Worm (Caenorhabditis elegans): ENCODE results near the gene C42C1.12.
"Not testable (repeated sequence)": the region's sequence is repeated elsewhere in the genome, so short reads cannot be mapped to it uniquely, and the experiment has no call there.

The C42C1.12 gene

DNA sequence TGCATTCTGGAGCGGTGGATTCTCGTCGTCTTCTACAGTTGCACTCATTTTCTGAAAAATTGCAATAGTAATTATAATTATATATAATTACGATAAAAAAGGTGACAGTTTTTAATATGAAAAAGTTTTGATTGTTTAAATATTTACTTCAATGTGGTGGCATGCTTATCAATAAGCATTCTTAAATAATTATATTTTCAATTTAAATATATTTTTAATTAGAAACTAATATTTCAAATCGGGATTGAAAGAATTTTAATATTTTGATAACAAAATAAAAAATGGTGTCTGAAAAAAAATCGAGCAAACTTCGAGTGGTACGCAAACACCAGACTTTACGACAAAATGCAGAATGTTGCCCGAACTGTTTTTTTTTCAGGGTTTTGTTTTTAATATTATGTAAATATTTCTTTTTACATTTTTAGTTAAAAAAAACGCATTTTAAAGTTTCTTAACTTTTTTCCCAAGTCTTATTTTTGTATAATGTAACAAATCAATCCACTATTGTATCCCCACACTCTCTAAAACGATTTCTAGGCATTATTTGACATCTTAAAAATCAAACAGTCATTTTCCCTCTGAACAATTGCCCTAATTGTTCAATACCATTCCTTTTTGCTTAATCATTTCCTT is at the start of gene C42C1.12, which contains the start of gene C42C1.19 (continued):
- no peak for TF ChIP-seq ama-1 (optimal IDR thresholded peaks at IDR 0.05)
- no peak for TF ChIP-seq nhr-20 (tag; optimal IDR thresholded peaks at IDR 0.05)
- peak; percentile 82 for TF ChIP-seq F16B12.6 (tag; optimal IDR thresholded peaks at IDR 0.05)
- no peak for TF ChIP-seq mdl-1 (tag; optimal IDR thresholded peaks at IDR 0.05)
- TF ChIP-seq egl-27 (tag; optimal IDR thresholded peaks at IDR 0.05): no peak
- TF ChIP-seq mef-2 (tag; optimal IDR thresholded peaks at IDR 0.05): no peak
- TF ChIP-seq blmp-1 (tag; optimal IDR thresholded peaks at IDR 0.05): peak; percentile 15
- no peak for TF ChIP-seq unc-98 (GFP tag; IDR thresholded peaks at IDR 0.05)
- TF ChIP-seq hpl-2 (GFP tag; optimal IDR thresholded peaks at IDR 0.05): no peak
- no peak for TF ChIP-seq sptf-1 (tag; optimal IDR thresholded peaks at IDR 0.05)
- TF ChIP-seq zip-4 (GFP tag; optimal IDR thresholded peaks at IDR 0.05): no peak
- TF ChIP-seq snpc-4 (tag; optimal IDR thresholded peaks at IDR 0.05): no peak
- TF ChIP-seq sox-4 (tag; optimal IDR thresholded peaks at IDR 0.05): no peak
- TF ChIP-seq tbx-2 (tag; optimal IDR thresholded peaks at IDR 0.05): no peak
- no peak for TF ChIP-seq ztf-11 (tag; optimal IDR thresholded peaks at IDR 0.05)
- no peak for TF ChIP-seq sup-37 (GFP tag; optimal IDR thresholded peaks at IDR 0.05)
- no peak for TF ChIP-seq alr-1 (tag; optimal IDR thresholded peaks at IDR 0.05; ENCODE audit: borderline replicate concordance)
- TF ChIP-seq mab-9 (GFP tag; IDR thresholded peaks at IDR 0.05): no peak
- TF ChIP-seq skn-1 (tag; optimal IDR thresholded peaks at IDR 0.05): no peak
- TF ChIP-seq fkh-10 (GFP tag; optimal IDR thresholded peaks at IDR 0.05): no peak
- no peak for TF ChIP-seq efl-3 (GFP tag; optimal IDR thresholded peaks at IDR 0.05)
- TF ChIP-seq nhr-28 (tag; optimal IDR thresholded peaks at IDR 0.05): no peak
- TF ChIP-seq lsy-2 (tag; optimal IDR thresholded peaks at IDR 0.05): peak; percentile 54 to 61
- TF ChIP-seq nhr-76 (tag; optimal IDR thresholded peaks at IDR 0.05): no peak
- TF ChIP-seq unc-130 (tag; optimal IDR thresholded peaks at IDR 0.05): no peak

DNA sequence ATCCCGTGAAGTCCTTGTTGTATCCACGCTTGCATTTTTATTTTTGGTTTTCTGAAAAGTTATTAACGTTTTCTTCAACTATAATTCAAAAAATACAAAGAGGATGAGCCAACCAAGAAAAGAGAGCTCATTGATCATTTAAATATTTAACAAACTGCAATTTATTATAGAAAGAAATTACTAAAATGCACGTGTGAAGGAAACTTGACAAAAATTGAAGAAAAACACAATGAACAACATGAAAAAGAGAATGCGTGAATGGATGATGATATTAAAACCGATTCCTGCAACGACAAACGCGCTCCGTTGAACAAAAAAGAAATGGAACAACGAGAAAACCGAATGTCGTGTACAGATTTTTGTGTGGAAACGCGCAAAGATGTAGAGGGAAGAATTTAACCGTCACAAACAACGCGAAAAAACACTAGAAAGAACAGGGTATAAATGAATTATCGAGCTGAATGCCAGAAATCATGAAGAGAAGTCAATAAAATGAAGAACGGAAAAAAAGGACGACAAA is 48.9 kb upstream of the C42C1.12 start, which contains the start of gene ufd-1:
Gene ufd-1 (minus strand): TSS at position 51 of the 520 bp plus-strand sequence.
- TF ChIP-seq blmp-1 (tag; optimal IDR thresholded peaks at IDR 0.05): peak; percentile 70
- TF ChIP-seq skn-1 (tag; optimal IDR thresholded peaks at IDR 0.05): peak; percentile 56
- TF ChIP-seq ztf-11 (tag; optimal IDR thresholded peaks at IDR 0.05): no peak
- no peak for TF ChIP-seq zip-4 (GFP tag; optimal IDR thresholded peaks at IDR 0.05)
- no peak for TF ChIP-seq fkh-4 (tag; optimal IDR thresholded peaks at IDR 0.05; ENCODE audit: borderline replicate concordance)
- TF ChIP-seq lsy-2 (tag; optimal IDR thresholded peaks at IDR 0.05): peak in 1 of 2 experiments; percentile 0
- peak in 1 of 2 experiments; percentile 40 for TF ChIP-seq lin-35 (GFP tag; optimal IDR thresholded peaks at IDR 0.05)
- TF ChIP-seq dpl-1 (GFP tag; optimal IDR thresholded peaks at IDR 0.05): peak in 1 of 3 experiments; percentile 42
- no peak for TF ChIP-seq efl-1 (optimal IDR thresholded peaks at IDR 0.05)
- peak in 1 of 2 experiments; percentile 11 for TF ChIP-seq efl-1 (GFP tag; optimal IDR thresholded peaks at IDR 0.05 in 1 of 2)

DNA sequence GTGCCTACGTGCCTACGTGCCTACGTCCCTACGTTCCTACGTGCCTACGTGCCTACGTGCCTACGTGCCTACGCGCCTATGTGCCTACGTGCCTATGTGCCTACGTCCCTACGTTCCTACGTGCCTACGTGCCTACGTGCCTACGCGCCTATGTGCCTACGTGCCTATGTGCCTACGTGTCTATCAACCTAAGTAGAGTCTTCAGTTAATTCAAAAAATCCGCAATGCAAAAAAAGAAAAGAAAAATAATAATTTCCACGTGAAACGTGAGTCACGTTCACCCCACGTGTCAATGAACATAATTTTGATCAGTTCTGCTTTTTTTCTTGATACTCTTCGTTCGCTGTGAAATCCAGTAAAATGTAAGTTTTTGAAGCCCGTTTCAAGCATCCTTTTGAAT is 44.9 kb upstream of the C42C1.12 start, which contains the start of gene F19B6.3:
Gene F19B6.3 (plus strand): TSS at position 301 of the 400 bp plus-strand sequence.
- TF ChIP-seq rnt-1 (tag; optimal IDR thresholded peaks at IDR 0.05); hpl-2 (GFP tag; optimal IDR thresholded peaks at IDR 0.05); nhr-85 (tag): not testable (repeated sequence)

DNA sequence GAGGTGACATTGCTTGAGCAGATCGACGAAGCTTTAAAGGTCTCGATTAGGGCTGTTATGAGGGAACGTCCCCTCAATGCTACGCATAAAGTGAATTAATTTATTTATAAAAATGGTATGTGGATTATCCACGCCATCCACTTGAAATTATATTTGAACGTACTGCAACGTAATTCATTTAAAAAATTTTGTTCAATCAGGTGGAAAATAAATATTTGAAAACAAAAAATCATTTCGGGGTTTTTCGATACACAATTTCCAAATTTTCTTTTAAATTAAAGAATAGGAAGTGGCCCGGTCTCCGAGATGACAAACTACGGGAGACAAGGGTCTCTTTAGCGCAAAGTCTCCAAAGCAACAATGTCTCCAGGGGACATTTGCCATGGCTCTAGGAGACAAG is 29.6 kb upstream of the C42C1.12 start, which contains the start of gene oac-58:
Gene oac-58 (minus strand): TSS at position 101 of the 400 bp plus-strand sequence.
- no peak for TF ChIP-seq tbx-2 (tag; optimal IDR thresholded peaks at IDR 0.05)
- no peak for TF ChIP-seq alr-1 (tag; optimal IDR thresholded peaks at IDR 0.05; ENCODE audit: borderline replicate concordance)
- TF ChIP-seq efl-1 (optimal IDR thresholded peaks at IDR 0.05): no peak
- peak in 1 of 2 experiments; percentile 33 for TF ChIP-seq efl-1 (GFP tag; optimal IDR thresholded peaks at IDR 0.05 in 1 of 2)

DNA sequence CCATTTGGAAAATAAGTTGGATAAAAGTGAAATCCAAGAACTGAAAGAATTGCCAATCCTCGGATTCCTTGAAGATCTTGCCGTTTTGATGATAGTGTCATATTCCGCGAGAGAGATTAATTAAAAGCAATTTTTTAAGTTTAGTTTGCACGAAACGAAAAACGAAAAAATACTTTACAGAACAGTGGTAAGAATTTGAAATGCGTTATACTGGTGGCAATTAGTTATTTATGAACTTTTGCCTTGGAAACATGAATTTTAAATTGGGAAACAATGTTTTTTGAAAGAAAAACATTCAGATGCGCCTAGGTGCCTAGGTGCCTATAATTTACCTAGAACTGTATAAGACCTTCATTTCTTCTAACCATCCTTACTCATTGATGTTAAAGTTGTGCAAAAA is 25.7 kb upstream of the C42C1.12 start, which contains the start of gene oac-57:
Gene oac-57 (minus strand): TSS at position 101 of the 400 bp plus-strand sequence.
- TF ChIP-seq hlh-17 (GFP tag; optimal IDR thresholded peaks at IDR 0.05; ENCODE audit: borderline replicate concordance): no peak
- no peak for TF ChIP-seq nhr-28 (tag; optimal IDR thresholded peaks at IDR 0.05)
- no peak for TF ChIP-seq jun-1 (tag; optimal IDR thresholded peaks at IDR 0.05)
- TF ChIP-seq xbp-1 (tag; optimal IDR thresholded peaks at IDR 0.05): no peak
- TF ChIP-seq efl-1 (optimal IDR thresholded peaks at IDR 0.05): no peak
- no peak for TF ChIP-seq efl-1 (GFP tag; optimal IDR thresholded peaks at IDR 0.05 in 1 of 2)
- TF ChIP-seq pag-3 (tag; optimal IDR thresholded peaks at IDR 0.05; ENCODE audit: borderline replicate concordance, insufficient read depth): no peak

Data from whole organism, L1 larva.